Fruit fly (Drosophila melanogaster) whole organism, pupa: ENCODE results near the gene Blimp-1.

Experiments
- CG12605 ChIP-seq: fragments of 200-800 bp; sonication (Bioruptor generic); IDR thresholded peaks from 2 replicates; pipeline ENCODE4 v1.3.6; 2022; ENCODE audit warnings: missing biosample characterization, missing genetic modification characterization
- CG13204 ChIP-seq: fragments of 200-800 bp; sonication (Bioruptor generic); optimal IDR thresholded peaks from 2 replicates; lab custom pipeline; 2018; ENCODE audit warnings: missing biosample characterization, mild to moderate bottlenecking, missing genetic modification characterization, moderate library complexity
- CG14655 ChIP-seq: fragments of 200-800 bp; sonication (Bioruptor generic); optimal IDR thresholded peaks from 3 replicates; lab custom pipeline; 2017; ENCODE audit warnings: mild to moderate bottlenecking, missing biosample characterization, missing genetic modification reagents, missing genetic modification characterization
- CG32121 ChIP-seq: fragments of 200-800 bp; sonication (Bioruptor generic); IDR thresholded peaks from 2 replicates; pipeline ENCODE4 v1.3.6; 2022; ENCODE audit warnings: missing biosample characterization, missing genetic modification characterization
- CG34367 ChIP-seq: fragments of 200-800 bp; sonication (Bioruptor generic); optimal IDR thresholded peaks from 2 replicates; lab custom pipeline; 2018; ENCODE audit warnings: missing biosample characterization, mild to moderate bottlenecking, missing genetic modification characterization
- CG4496 ChIP-seq: fragments of 200-800 bp; sonication (Bioruptor generic); IDR thresholded peaks from 3 replicates; pipeline ENCODE4 v1.3.6; 2022; ENCODE audit warnings: missing biosample characterization, missing genetic modification characterization
- D1 ChIP-seq: fragments of 200-800 bp; sonication (Bioruptor generic); optimal IDR thresholded peaks from 2 replicates; lab custom pipeline; 2018; ENCODE audit warnings: missing biosample characterization, mild to moderate bottlenecking, missing genetic modification characterization, moderate library complexity
- EcR ChIP-seq: fragments of 200-800 bp; sonication (Bioruptor generic); optimal IDR thresholded peaks from 3 replicates; lab custom pipeline; 2019; ENCODE audit warnings: missing biosample characterization, missing genetic modification characterization, mild to moderate bottlenecking, moderate library complexity, missing genetic modification reagents
- fd96Ca ChIP-seq: fragments of 200-800 bp; sonication (Bioruptor generic); IDR thresholded peaks from 3 replicates; pipeline ENCODE4 v1.3.6; 2022; ENCODE audit warnings: missing biosample characterization, missing genetic modification characterization

DNA sequence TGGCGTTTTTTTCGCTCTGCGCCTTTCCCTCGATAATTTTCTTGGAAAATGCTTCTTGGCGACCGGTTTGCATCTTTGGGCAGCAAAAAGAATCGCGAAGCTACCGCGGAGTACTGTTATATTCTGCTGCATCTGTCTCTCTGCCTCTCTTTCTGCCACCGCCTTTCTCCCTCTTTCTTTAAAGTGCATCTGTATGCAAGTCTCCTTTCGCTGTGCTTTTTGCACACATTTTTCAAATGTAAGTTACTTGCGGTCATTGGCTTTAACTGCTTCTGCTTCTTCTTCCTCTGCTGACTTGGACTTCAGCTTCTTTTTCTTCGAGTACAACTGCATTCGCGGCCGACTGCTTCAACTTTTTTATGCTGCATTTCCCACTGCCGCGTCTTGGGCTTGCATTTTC lies 15.0 kb upstream of the Blimp-1 start:
- no peak for TF ChIP-seq CG34367 (tag; lab: Kevin White, UChicago)
- TF ChIP-seq CG12605, result no peak
- TF ChIP-seq CG32121, result no peak
- TF ChIP-seq CG14655 (GFP tag; lab: Kevin White, UChicago), result no peak
- TF ChIP-seq EcR, result no peak
- no peak for TF ChIP-seq CG4496 (GFP tag; lab: Robert Waterston, UW)
- TF ChIP-seq CG13204 (GFP tag; lab: Kevin White, UChicago), result no peak
- no peak for TF ChIP-seq D1
- TF ChIP-seq fd96Ca (GFP tag; lab: Robert Waterston, UW), result no peak
